Fruit fly (Drosophila melanogaster) whole organism, embryonic: ENCODE measurements around the gene CG7058.

Experiments used
- bigmax ChIP-seq: fragments of 200-800 bp; sonication (Bioruptor generic); optimal IDR thresholded peaks from 2 replicates; lab custom pipeline; 2018; ENCODE audit warnings: missing biosample characterization, mild to moderate bottlenecking, missing genetic modification characterization
- chif ChIP-seq, 2 experiments: fragments of 200-800 bp; sonication (Bioruptor generic); optimal IDR thresholded peaks; 3 replicates each; lab custom pipeline; 2016; ENCODE audit warnings: missing biosample characterization in 2 of 2, missing genetic modification characterization in 2 of 2

dm6 chrX:18813049-18813448 is 6.6 kb downstream of the CG7058 start, which contains the start of gene CG42450:
- TF ChIP-seq chif (GFP tag; optimal IDR thresholded peaks at IDR 0.05; lab: Kevin White, UChicago), result no peak
- no peak for TF ChIP-seq bigmax (GFP tag; lab: Kevin White, UChicago)
